Worm (Caenorhabditis elegans): ENCODE results near the gene K07B1.7.

DNA sequence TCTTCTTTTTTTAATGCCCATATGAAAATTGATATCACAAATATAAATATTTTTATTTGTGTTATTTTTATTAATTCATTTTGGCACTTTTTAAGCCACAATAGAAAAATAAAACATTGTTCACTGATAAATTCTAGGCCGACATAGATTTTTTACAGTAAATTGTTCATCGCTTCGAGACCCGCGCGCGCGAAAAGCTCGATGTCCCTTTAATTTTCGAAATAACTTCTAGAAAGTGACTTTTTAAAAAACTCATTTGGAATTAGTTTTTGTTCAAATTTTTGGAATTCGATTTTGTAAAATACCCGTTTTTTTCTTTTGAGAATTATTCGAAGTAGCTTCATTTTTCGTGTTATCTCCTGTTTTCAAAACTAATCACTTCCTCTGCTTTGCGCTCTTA, 37.6 kb upstream of the K07B1.7 start:
- TF ChIP-seq peb-1 (tag; optimal IDR thresholded peaks at IDR 0.05), result no peak
- no peak for TF ChIP-seq skn-1 (tag; optimal IDR thresholded peaks at IDR 0.05)
- no peak for TF ChIP-seq unc-39 (tag; optimal IDR thresholded peaks at IDR 0.05)
- TF ChIP-seq ZK546.5 (tag; optimal IDR thresholded peaks at IDR 0.05), result no peak
- no peak for TF ChIP-seq R02D3.7 (tag; optimal IDR thresholded peaks at IDR 0.05)
- TF ChIP-seq ztf-4 (tag; optimal IDR thresholded peaks at IDR 0.05), result no peak
- TF ChIP-seq zag-1 (tag; optimal IDR thresholded peaks at IDR 0.05), result no peak
- TF ChIP-seq ceh-82 (tag; optimal IDR thresholded peaks at IDR 0.05), result no peak
